Worm (Caenorhabditis elegans): ENCODE measurements around the gene dpy-7.
A peak's percentile ranks its signal among the peaks of the same experiment; 100 is the strongest.

dpy-7 gene

ce11 chrX:7568684-7569289 lies 31.2 kb upstream of the dpy-7 start (continued):
- TF ChIP-seq unc-62 (GFP tag; optimal IDR thresholded peaks at IDR 0.05) = no peak
- no peak for TF ChIP-seq mab-9 (GFP tag; IDR thresholded peaks at IDR 0.05)
- no peak for TF ChIP-seq ztf-11 (tag; optimal IDR thresholded peaks at IDR 0.05)
- no peak for TF ChIP-seq nhr-11 (tag; optimal IDR thresholded peaks at IDR 0.05)
- TF ChIP-seq hlh-17 (GFP tag; optimal IDR thresholded peaks at IDR 0.05; ENCODE audit: borderline replicate concordance) = no peak
- TF ChIP-seq sup-37 (GFP tag; optimal IDR thresholded peaks at IDR 0.05) = no peak
- TF ChIP-seq mep-1 (tag; optimal IDR thresholded peaks at IDR 0.05) = no peak
- TF ChIP-seq fkh-4 (tag; optimal IDR thresholded peaks at IDR 0.05; ENCODE audit: borderline replicate concordance) = no peak
- TF ChIP-seq egl-13 (tag; optimal IDR thresholded peaks at IDR 0.05) = no peak
- TF ChIP-seq efl-1 (optimal IDR thresholded peaks at IDR 0.05) = no peak
- TF ChIP-seq efl-1 (GFP tag; optimal IDR thresholded peaks at IDR 0.05 in 1 of 2) = peak in 1 of 2 experiments; percentile 50
- no peak for TF ChIP-seq lir-3 (tag; optimal IDR thresholded peaks at IDR 0.05; ENCODE audit: poor library complexity)
- no peak for TF ChIP-seq ets-5 (GFP tag; IDR thresholded peaks at IDR 0.05)
- no peak for TF ChIP-seq nhr-12 (tag; optimal IDR thresholded peaks at IDR 0.05)
- no peak for TF ChIP-seq Y116A8C.19 (tag; optimal IDR thresholded peaks at IDR 0.05; ENCODE audit: borderline replicate concordance)
- no peak for TF ChIP-seq ama-1 (optimal IDR thresholded peaks at IDR 0.05)
- TF ChIP-seq lin-14 (GFP tag; optimal IDR thresholded peaks at IDR 0.05) = peak; percentile 61
- TF ChIP-seq tlp-1 (tag; optimal IDR thresholded peaks at IDR 0.05) = no peak
- no peak for TF ChIP-seq elt-2 (tag; optimal IDR thresholded peaks at IDR 0.05)
- no peak for TF ChIP-seq unc-98 (GFP tag; IDR thresholded peaks at IDR 0.05)
- TF ChIP-seq snpc-4 (tag; optimal IDR thresholded peaks at IDR 0.05) = no peak
- TF ChIP-seq blmp-1 (tag; optimal IDR thresholded peaks at IDR 0.05) = peak; percentile 24
- no peak for TF ChIP-seq zip-4 (GFP tag; optimal IDR thresholded peaks at IDR 0.05)
- TF ChIP-seq ces-1 (GFP tag; optimal IDR thresholded peaks at IDR 0.05) = no peak

DNA sequence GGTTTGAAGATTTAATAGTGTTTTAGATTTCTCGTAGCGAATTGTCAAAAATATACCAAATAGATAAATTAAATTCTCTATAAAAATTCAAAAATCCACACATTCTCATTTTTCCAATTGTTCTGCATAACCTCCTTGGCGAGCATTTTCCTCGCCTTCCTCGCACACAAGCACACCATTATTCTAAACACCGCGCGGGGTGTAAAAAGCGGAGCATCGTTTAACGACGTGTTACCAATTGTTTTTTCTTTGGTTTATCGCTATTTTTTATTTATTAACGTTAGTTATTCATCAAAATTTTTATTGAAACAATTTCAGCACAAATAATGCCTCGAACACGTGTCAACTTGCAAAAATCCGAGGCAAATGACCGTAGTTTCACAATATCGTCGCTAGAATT lies 27.4 kb upstream of the dpy-7 start, which contains the start of gene vps-52:
vps-52 (plus strand) TSS at position 319 of the 400 bp plus-strand sequence.
- TF ChIP-seq lin-14 (GFP tag; optimal IDR thresholded peaks at IDR 0.05) (peak; percentile 9), pag-3 (tag; optimal IDR thresholded peaks at IDR 0.05; ENCODE audit: borderline replicate concordance, insufficient read depth) (no peak), lin-35 (GFP tag; optimal IDR thresholded peaks at IDR 0.05) (peak in 1 of 2 experiments; percentile 18), hpl-2 (GFP tag; optimal IDR thresholded peaks at IDR 0.05) (no peak), unc-130 (tag; optimal IDR thresholded peaks at IDR 0.05) (peak; percentile 34), nhr-237 (tag; optimal IDR thresholded peaks at IDR 0.05) (no peak), sptf-1 (tag; optimal IDR thresholded peaks at IDR 0.05) (no peak), fkh-8 (tag; optimal IDR thresholded peaks at IDR 0.05) (no peak), nhr-90 (tag; optimal IDR thresholded peaks at IDR 0.05; ENCODE audit: poor library complexity) (no peak), elt-3 (tag; optimal IDR thresholded peaks at IDR 0.05) (no peak), egl-27 (tag; optimal IDR thresholded peaks at IDR 0.05) (no peak), C16A3.4 (tag; optimal IDR thresholded peaks at IDR 0.05) (peak; percentile 15), rnt-1 (tag; optimal IDR thresholded peaks at IDR 0.05) (no peak), mdl-1 (tag; optimal IDR thresholded peaks at IDR 0.05) (no peak), lsy-2 (tag; optimal IDR thresholded peaks at IDR 0.05) (peak in 1 of 2 experiments; percentile 26), ceh-88 (GFP tag; IDR thresholded peaks at IDR 0.05) (no peak), efl-1 (optimal IDR thresholded peaks at IDR 0.05) (no peak), efl-1 (GFP tag; optimal IDR thresholded peaks at IDR 0.05 in 1 of 2) (no peak), xbp-1 (tag; optimal IDR thresholded peaks at IDR 0.05) (peak; percentile 18), Y116A8C.19 (tag; optimal IDR thresholded peaks at IDR 0.05; ENCODE audit: borderline replicate concordance) (no peak), snu-23 (GFP tag; optimal IDR thresholded peaks at IDR 0.05) (peak; percentile 12), blmp-1 (tag; optimal IDR thresholded peaks at IDR 0.05) (peak; percentile 31), nhr-12 (tag; optimal IDR thresholded peaks at IDR 0.05) (no peak), lin-15B (tag; optimal IDR thresholded peaks at IDR 0.05) (no peak), ztf-11 (tag; optimal IDR thresholded peaks at IDR 0.05) (no peak), mef-2 (tag; optimal IDR thresholded peaks at IDR 0.05) (no peak), mep-1 (tag; optimal IDR thresholded peaks at IDR 0.05) (no peak), fkh-10 (GFP tag; optimal IDR thresholded peaks at IDR 0.05) (no peak)

Data from whole organism, L1 larva.